Fruit fly (Drosophila melanogaster) whole organism, embryonic: ENCODE measurements around the gene Tmep.
A peak's percentile ranks its signal among the peaks of the same experiment; 100 is the strongest.

Source experiments
- ATbp ChIP-seq: fragments of 200-800 bp; sonication (Bioruptor generic); optimal IDR thresholded peaks from 2 replicates; lab custom pipeline; 2017; ENCODE audit warnings: missing biosample characterization, mild to moderate bottlenecking, missing genetic modification characterization, missing genetic modification reagents
- Atf6 ChIP-seq: fragments of 200-800 bp; sonication (Bioruptor generic); IDR thresholded peaks from 2 replicates; pipeline ENCODE4 v1.3.6; 2022; ENCODE audit warnings: missing biosample characterization, missing genetic modification characterization
- Bgb ChIP-seq: fragments of 200-800 bp; sonication (Bioruptor generic); IDR thresholded peaks from 2 replicates; pipeline ENCODE4 v1.3.6; 2022; ENCODE audit warnings: missing biosample characterization, missing genetic modification characterization; ENCODE audit not compliant: partially characterized antibody
- CG10366 ChIP-seq: fragments of 200-800 bp; sonication (Bioruptor generic); IDR thresholded peaks from 2 replicates; pipeline ENCODE4 v1.3.6; 2022; ENCODE audit warnings: missing biosample characterization, missing genetic modification characterization
- CG11456 ChIP-seq: fragments of 200-800 bp; sonication (Bioruptor generic); IDR thresholded peaks from 3 replicates; pipeline ENCODE4 v1.3.6; 2022; ENCODE audit warnings: missing biosample characterization, missing genetic modification characterization
- CG1603 ChIP-seq: fragments of 200-800 bp; sonication (Bioruptor generic); optimal IDR thresholded peaks from 2 replicates; lab custom pipeline; 2019; ENCODE audit warnings: missing biosample characterization, mild to moderate bottlenecking, missing genetic modification characterization, moderate library complexity
- CG17361 ChIP-seq: fragments of 200-800 bp; sonication (Bioruptor generic); IDR thresholded peaks from 3 replicates; pipeline ENCODE4 v1.3.6; 2022; ENCODE audit warnings: missing biosample characterization, missing genetic modification characterization
- CG17802 ChIP-seq: fragments of 200-800 bp; sonication (Bioruptor generic); optimal IDR thresholded peaks from 2 replicates; lab custom pipeline; 2018; ENCODE audit warnings: missing biosample characterization, mild to moderate bottlenecking, missing genetic modification characterization, moderate library complexity
- CG17912 ChIP-seq: fragments of 200-800 bp; sonication (Bioruptor generic); optimal IDR thresholded peaks from 2 replicates; lab custom pipeline; 2018; ENCODE audit warnings: missing biosample characterization, mild to moderate bottlenecking, missing genetic modification characterization
- CG18262 ChIP-seq: fragments of 200-800 bp; optimal IDR thresholded peaks from 3 replicates; lab custom pipeline; 2019; ENCODE audit warnings: missing biosample characterization, mild to moderate bottlenecking, missing genetic modification characterization, moderate library complexity
- CG18476 ChIP-seq: fragments of 200-800 bp; sonication (Bioruptor generic); optimal IDR thresholded peaks from 2 replicates; lab custom pipeline; 2016; ENCODE audit warnings: missing biosample characterization, mild to moderate bottlenecking, missing genetic modification characterization
- CG18764 ChIP-seq: fragments of 200-800 bp; sonication (Bioruptor generic); optimal IDR thresholded peaks from 3 replicates; lab custom pipeline; 2016; ENCODE audit warnings: missing biosample characterization, missing genetic modification characterization
- CG2199 ChIP-seq: fragments of 200-800 bp; sonication (Bioruptor generic); IDR thresholded peaks from 3 replicates; pipeline ENCODE4 v1.3.6; 2022; ENCODE audit warnings: missing biosample characterization, missing genetic modification characterization
- CG30020 ChIP-seq: fragments of 200-800 bp; optimal IDR thresholded peaks from 2 replicates; lab custom pipeline; 2019; ENCODE audit warnings: missing biosample characterization, mild to moderate bottlenecking, missing genetic modification characterization, moderate library complexity
- CG30403 ChIP-seq: fragments of 200-800 bp; sonication (Bioruptor generic); optimal IDR thresholded peaks from 3 replicates; lab custom pipeline; 2016; ENCODE audit warnings: missing biosample characterization, missing genetic modification characterization
- CG3281 ChIP-seq: fragments of 200-800 bp; sonication (Bioruptor generic); optimal IDR thresholded peaks from 3 replicates; lab custom pipeline; 2017; ENCODE audit warnings: missing biosample characterization, mild to moderate bottlenecking, missing genetic modification characterization
- CG4404 ChIP-seq: fragments of 200-800 bp; sonication (Bioruptor generic); IDR thresholded peaks from 2 replicates; pipeline ENCODE4 v1.3.6; 2022; ENCODE audit warnings: missing biosample characterization, missing genetic modification characterization
- CG4424 ChIP-seq: fragments of 200-800 bp; sonication (Bioruptor generic); optimal IDR thresholded peaks from 3 replicates; lab custom pipeline; 2016; ENCODE audit warnings: missing biosample characterization, missing genetic modification characterization
- CG4730 ChIP-seq: fragments of 200-800 bp; sonication (Bioruptor generic); IDR thresholded peaks from 2 replicates; pipeline ENCODE4 v1.3.6; 2022; ENCODE audit warnings: missing biosample characterization, missing genetic modification characterization
- CG6654 ChIP-seq: fragments of 200-800 bp; sonication (Bioruptor generic); optimal IDR thresholded peaks from 2 replicates; lab custom pipeline; 2017; ENCODE audit warnings: missing biosample characterization, mild to moderate bottlenecking, missing genetic modification characterization
- CG8089 ChIP-seq: fragments of 200-800 bp; sonication (Bioruptor generic); optimal IDR thresholded peaks from 3 replicates; lab custom pipeline; 2016; ENCODE audit warnings: missing biosample characterization, missing genetic modification characterization
- Dip3 ChIP-seq: fragments of 200-800 bp; sonication (Bioruptor generic); optimal IDR thresholded peaks from 3 replicates; lab custom pipeline; 2016; ENCODE audit warnings: missing biosample characterization, missing genetic modification characterization
- HHEX ChIP-seq: fragments of 200-800 bp; sonication (Bioruptor generic); optimal IDR thresholded peaks from 3 replicates; lab custom pipeline; 2017; ENCODE audit warnings: missing biosample characterization, mild to moderate bottlenecking, missing genetic modification characterization, missing genetic modification reagents
- HmgD ChIP-seq: fragments of 200-800 bp; sonication (Bioruptor generic); optimal IDR thresholded peaks from 3 replicates; lab custom pipeline; 2016; ENCODE audit warnings: missing biosample characterization, missing genetic modification characterization
- Hmr ChIP-seq: fragments of 200-800 bp; sonication (Bioruptor generic); optimal IDR thresholded peaks from 3 replicates; lab custom pipeline; 2017; ENCODE audit warnings: mild to moderate bottlenecking, missing biosample characterization, missing genetic modification reagents, missing genetic modification characterization
- Hmx ChIP-seq: fragments of 200-800 bp; sonication (Bioruptor generic); optimal IDR thresholded peaks from 2 replicates; lab custom pipeline; 2016; ENCODE audit warnings: missing biosample characterization, missing genetic modification characterization
- Hr51 ChIP-seq, 2 experiments: fragments of 200-800 bp; sonication (Bioruptor generic); optimal IDR thresholded peaks; 2 replicates in 1 of 2; 3 replicates in 1 of 2; lab custom pipeline; 2016 to 2018; ENCODE audit warnings: missing biosample characterization in 2 of 2, missing genetic modification characterization in 2 of 2, mild to moderate bottlenecking in 1 of 2, moderate library complexity in 1 of 2
- Lpt ChIP-seq: fragments of >200 bp; optimal IDR thresholded peaks from 2 replicates; lab custom pipeline; 2018; ENCODE audit warnings: missing biosample characterization, missing genetic modification characterization
- Poxn ChIP-seq: fragments of 200-800 bp; sonication (Bioruptor generic); IDR thresholded peaks from 2 replicates; pipeline ENCODE4 v1.3.6; 2022; ENCODE audit warnings: missing biosample characterization, missing genetic modification characterization
- Sox100B ChIP-seq: fragments of 200-800 bp; sonication (Bioruptor generic); optimal IDR thresholded peaks from 3 replicates; lab custom pipeline; 2018; ENCODE audit warnings: missing biosample characterization, mild to moderate bottlenecking, missing genetic modification characterization
- Vsx1 ChIP-seq: fragments of 200-800 bp; sonication (Bioruptor generic); optimal IDR thresholded peaks from 2 replicates; lab custom pipeline; 2017; ENCODE audit warnings: missing biosample characterization, mild to moderate bottlenecking, missing genetic modification characterization, missing genetic modification reagents
- bcd ChIP-seq: fragments of 200-800 bp; sonication (Bioruptor generic); optimal IDR thresholded peaks from 2 replicates; lab custom pipeline; 2017; ENCODE audit warnings: missing biosample characterization, mild to moderate bottlenecking, missing genetic modification characterization
- bigmax ChIP-seq: fragments of 200-800 bp; sonication (Bioruptor generic); optimal IDR thresholded peaks from 2 replicates; lab custom pipeline; 2018; ENCODE audit warnings: missing biosample characterization, mild to moderate bottlenecking, missing genetic modification characterization
- crp ChIP-seq, 2 experiments: fragments of 200-800 bp; sonication (Bioruptor generic); optimal IDR thresholded peaks; 2 replicates in 1 of 2; 3 replicates in 1 of 2; lab custom pipeline; 2017; ENCODE audit warnings: missing biosample characterization in 2 of 2, missing genetic modification characterization in 2 of 2, mild to moderate bottlenecking in 1 of 2, moderate library complexity in 1 of 2
- dysf ChIP-seq: fragments of 200-800 bp; sonication (Bioruptor generic); IDR thresholded peaks from 3 replicates; pipeline ENCODE4 v1.3.6; 2022; ENCODE audit warnings: missing biosample characterization, missing genetic modification characterization
- ewg ChIP-seq: fragments of 200-800 bp; sonication (Bioruptor generic); optimal IDR thresholded peaks from 3 replicates; lab custom pipeline; 2017; ENCODE audit warnings: mild to moderate bottlenecking, missing biosample characterization, missing genetic modification reagents, missing genetic modification characterization
- grn ChIP-seq: fragments of 200-800 bp; sonication (Bioruptor generic); optimal IDR thresholded peaks from 3 replicates; lab custom pipeline; 2017; ENCODE audit warnings: missing biosample characterization, missing genetic modification characterization
- gsb-n ChIP-seq: fragments of 200-800 bp; sonication (Bioruptor generic); optimal IDR thresholded peaks from 3 replicates; lab custom pipeline; 2018; ENCODE audit warnings: missing biosample characterization, mild to moderate bottlenecking, missing genetic modification characterization
- her ChIP-seq: fragments of 200-800 bp; sonication (Bioruptor generic); optimal IDR thresholded peaks from 2 replicates; lab custom pipeline; 2016; ENCODE audit warnings: missing biosample characterization, missing genetic modification characterization
- ken ChIP-seq: fragments of 200-800 bp; sonication (Bioruptor generic); IDR thresholded peaks from 3 replicates; pipeline ENCODE4 v1.3.6; 2022; ENCODE audit warnings: missing biosample characterization, missing genetic modification characterization
- nmo ChIP-seq: fragments of 200-800 bp; sonication (Bioruptor generic); optimal IDR thresholded peaks from 2 replicates; lab custom pipeline; 2018; ENCODE audit warnings: missing biosample characterization, mild to moderate bottlenecking, missing genetic modification characterization, moderate library complexity
- pita ChIP-seq: fragments of 200-800 bp; sonication (Bioruptor generic); optimal IDR thresholded peaks from 2 replicates; lab custom pipeline; 2017; ENCODE audit warnings: missing biosample characterization, mild to moderate bottlenecking, missing genetic modification characterization
- slbo ChIP-seq: fragments of 200-800 bp; sonication (Bioruptor generic); IDR thresholded peaks from 2 replicates; pipeline ENCODE4 v1.3.6; 2022; ENCODE audit warnings: missing biosample characterization, missing genetic modification characterization
- ssp ChIP-seq: fragments of 200-800 bp; sonication (Bioruptor generic); IDR thresholded peaks from 2 replicates; pipeline ENCODE4 v1.3.6; 2022; ENCODE audit warnings: missing biosample characterization, missing genetic modification characterization
- tll ChIP-seq, 2 experiments: fragments of 200-800 bp in 1 of 2; fragments of >200 bp in 1 of 2; sonication (Bioruptor generic) in 1 of 2; optimal IDR thresholded peaks; 2 replicates each; lab custom pipeline; 2017 to 2019; ENCODE audit warnings: missing biosample characterization in 2 of 2, missing genetic modification characterization in 2 of 2, mild to moderate bottlenecking in 1 of 2, moderate library complexity in 1 of 2
- wdn ChIP-seq: fragments of 200-800 bp; sonication (Bioruptor generic); IDR thresholded peaks from 2 replicates; pipeline ENCODE4 v1.3.6; 2022; ENCODE audit warnings: missing biosample characterization, missing genetic modification characterization
- yki ChIP-seq: fragments of >200 bp; optimal IDR thresholded peaks from 3 replicates; lab custom pipeline; 2018
- zen2 ChIP-seq: fragments of 200-800 bp; sonication (Bioruptor generic); IDR thresholded peaks from 3 replicates; pipeline ENCODE4 v1.3.6; 2022; ENCODE audit warnings: missing biosample characterization, missing genetic modification characterization; ENCODE audit not compliant: partially characterized antibody

Gene Tmep

dm6 chr3L:1536487-1537337 lies 32.3 kb upstream of the Tmep start, which contains the start of the genes CG12091 and pns (continued):
- TF ChIP-seq wdn (GFP tag; lab: Robert Waterston, UW) (0 out of 2 replicates have a peak, but pooled peaks have one; percentile 26), CG18262 (tag; lab: Kevin White, UChicago) (peak; percentile 68), Poxn (GFP tag; lab: Robert Waterston, UW) (no peak), CG8089 (peak; percentile 56), ssp (peak; percentile 71), tll (GFP tag; optimal IDR thresholded peaks at IDR 0.05; lab: Kevin White, UChicago) (no peak), CG11456 (peak; percentile 74), ewg (peak; percentile 53), CG18476 (GFP tag; lab: Kevin White, UChicago) (peak; percentile 27), Vsx1 (GFP tag; lab: Kevin White, UChicago) (no peak), gsb-n (tag; lab: Kevin White, UChicago) (peak; percentile 68), dysf (GFP tag; lab: Robert Waterston, UW) (peak; percentile 59; the same call in 2 of the 3 replicates), crp (GFP tag; optimal IDR thresholded peaks at IDR 0.05; lab: Kevin White, UChicago) (peak in 1 of 2 experiments; percentile 47), nmo (peak; percentile 80), CG30020 (tag; lab: Kevin White, UChicago) (peak; percentile 80), Hmr (GFP tag; lab: Kevin White, UChicago) (peak; percentile 77), Hr51 (GFP tag; optimal IDR thresholded peaks at IDR 0.05; lab: Kevin White, UChicago) (peak; percentile 69), bigmax (peak; percentile 7), CG4424 (GFP tag; lab: Kevin White, UChicago) (peak; percentile 69), pita (GFP tag; lab: Kevin White, UChicago) (no peak), Bgb (peak; percentile 44), Sox100B (GFP tag; lab: Kevin White, UChicago) (no peak), CG4404 (GFP tag; lab: Robert Waterston, UW) (no peak), CG17802 (tag; lab: Kevin White, UChicago) (no peak), slbo (peak; percentile 83), CG17912 (GFP tag; lab: Kevin White, UChicago) (no peak), CG17361 (peak; percentile 74), CG2199 (no peak), grn (GFP tag; lab: Kevin White, UChicago) (peak; percentile 37), ATbp (GFP tag; lab: Kevin White, UChicago) (peak; percentile 56), CG3281 (GFP tag; lab: Kevin White, UChicago) (peak; percentile 66), her (no peak), bcd (GFP tag; lab: Kevin White, UChicago) (peak; percentile 59), Atf6 (GFP tag; lab: Robert Waterston, UW) (0 out of 2 replicates have a peak, but pooled peaks have one; percentile 62), CG18764 (GFP tag; lab: Kevin White, UChicago) (peak; percentile 56), CG10366 (GFP tag; lab: Robert Waterston, UW) (peak; percentile 77), CG30403 (GFP tag; lab: Kevin White, UChicago) (peak; percentile 81), HHEX (GFP tag; lab: Kevin White, UChicago) (no peak), zen2 (GFP tag; lab: Robert Waterston, UW) (no peak; the same call in 2 of the 3 replicates), Hmx (GFP tag; lab: Kevin White, UChicago) (peak; percentile 38), CG4730 (GFP tag; lab: Robert Waterston, UW) (peak; percentile 39; the same call in 1 of the 2 replicates), Lpt (GFP tag; lab: Kevin White, UChicago) (no peak), CG6654 (no peak), ken (0 out of 3 replicates have a peak, but pooled peaks have one; percentile 31), Dip3 (peak; percentile 66), CG1603 (no peak), yki (no peak), HmgD (GFP tag; lab: Kevin White, UChicago) (no peak)
